Worm (Caenorhabditis elegans): ENCODE measurements around the gene C02H6.1.

The C02H6.1 gene

ce11 chrV:7361673-7362072, 28.0 kb downstream of the C02H6.1 start, which contains the start of gene cyp-35A1:
cyp-35A1 (minus strand) TSS chrV:7361773.
- TF ChIP-seq nhr-67 (tag; optimal IDR thresholded peaks at IDR 0.05) (no peak), nhr-23 (tag; optimal IDR thresholded peaks at IDR 0.05) (no peak), ceh-82 (tag; optimal IDR thresholded peaks at IDR 0.05) (no peak), elt-1 (tag; optimal IDR thresholded peaks at IDR 0.05) (no peak), nhr-76 (tag; optimal IDR thresholded peaks at IDR 0.05) (no peak), ama-1 (optimal IDR thresholded peaks at IDR 0.05) (no peak), ztf-4 (tag; optimal IDR thresholded peaks at IDR 0.05) (no peak), daf-12 (tag; optimal IDR thresholded peaks at IDR 0.05) (no peak), ceh-28 (tag; optimal IDR thresholded peaks at IDR 0.05) (no peak), egl-5 (tag; optimal IDR thresholded peaks at IDR 0.05) (no peak), fkh-2 (tag; optimal IDR thresholded peaks at IDR 0.05) (no peak), lsy-12 (tag; optimal IDR thresholded peaks at IDR 0.05) (no peak), jun-1 (tag; optimal IDR thresholded peaks at IDR 0.05) (no peak), fkh-10 (GFP tag; optimal IDR thresholded peaks at IDR 0.05) (no peak), nhr-11 (tag; optimal IDR thresholded peaks at IDR 0.05) (no peak), lin-39 (tag; optimal IDR thresholded peaks at IDR 0.05) (no peak), mdl-1 (tag; optimal IDR thresholded peaks at IDR 0.05) (no peak), ceh-9 (tag; optimal IDR thresholded peaks at IDR 0.05) (no peak)

ce11 chrV:7357132-7357531, 32.5 kb downstream of the C02H6.1 start, which contains the start of gene C03G6.6:
C03G6.6 (plus strand) TSS chrV:7357432.
- no peak for TF ChIP-seq lin-39 (tag; optimal IDR thresholded peaks at IDR 0.05)

- no peak for TF ChIP-seq nhr-25 (tag; optimal IDR thresholded peaks at IDR 0.05)
- no peak for TF ChIP-seq tbx-2 (tag; optimal IDR thresholded peaks at IDR 0.05)
- no peak for TF ChIP-seq jun-1 (tag; optimal IDR thresholded peaks at IDR 0.05)
These were observed 33.0 kb downstream of the C02H6.1 start, which contains the start of gene C03G6.21 for ce11 chrV:7356684-7357083. C03G6.21 (minus strand) TSS chrV:7356784.

- TF ChIP-seq fos-1 (tag; optimal IDR thresholded peaks at IDR 0.05) (no peak), pha-4 (tag; optimal IDR thresholded peaks at IDR 0.05) (no peak), egl-27 (tag; optimal IDR thresholded peaks at IDR 0.05) (no peak), ztf-4 (tag; optimal IDR thresholded peaks at IDR 0.05) (no peak), nhr-25 (tag; optimal IDR thresholded peaks at IDR 0.05) (no peak), snpc-4 (tag; optimal IDR thresholded peaks at IDR 0.05) (no peak), nhr-67 (tag; optimal IDR thresholded peaks at IDR 0.05) (no peak), lin-39 (tag; optimal IDR thresholded peaks at IDR 0.05) (no peak), ceh-82 (tag; optimal IDR thresholded peaks at IDR 0.05) (no peak), elt-2 (tag; optimal IDR thresholded peaks at IDR 0.05) (no peak), ceh-28 (tag; optimal IDR thresholded peaks at IDR 0.05) (no peak), eor-1 (tag; optimal IDR thresholded peaks at IDR 0.05) (no peak), nhr-12 (tag; optimal IDR thresholded peaks at IDR 0.05) (no peak), fkh-10 (GFP tag; optimal IDR thresholded peaks at IDR 0.05) (no peak), jun-1 (tag; optimal IDR thresholded peaks at IDR 0.05) (no peak), fkh-2 (tag; optimal IDR thresholded peaks at IDR 0.05) (no peak), pqm-1 (tag; optimal IDR thresholded peaks at IDR 0.05) (no peak), nhr-11 (tag; optimal IDR thresholded peaks at IDR 0.05) (no peak), lin-15B (tag; optimal IDR thresholded peaks at IDR 0.05) (no peak), aly-2 (tag; optimal IDR thresholded peaks at IDR 0.05) (no peak)
These were observed 34.2 kb downstream of the C02H6.1 start, which contains the start of gene tag-293 for ce11 chrV:7355464-7355863. tag-293 (minus strand) TSS chrV:7355564.

ce11 chrV:7353602-7354001, 36.1 kb downstream of the C02H6.1 start:
- TF ChIP-seq jun-1 (tag; optimal IDR thresholded peaks at IDR 0.05) (no peak), tbx-2 (tag; optimal IDR thresholded peaks at IDR 0.05) (no peak), mml-1 (tag; optimal IDR thresholded peaks at IDR 0.05) (no peak), fos-1 (tag; optimal IDR thresholded peaks at IDR 0.05) (no peak), nfya-1 (tag; optimal IDR thresholded peaks at IDR 0.05; ENCODE audit: insufficient read depth) (no peak), nhr-43 (tag; optimal IDR thresholded peaks at IDR 0.05; ENCODE audit: poor library complexity, severe bottlenecking) (no peak), fkh-10 (GFP tag; optimal IDR thresholded peaks at IDR 0.05) (no peak), nhr-28 (tag; optimal IDR thresholded peaks at IDR 0.05) (no peak), fkh-2 (tag; optimal IDR thresholded peaks at IDR 0.05) (no peak), sea-2 (GFP tag; optimal IDR thresholded peaks at IDR 0.05) (no peak)

All from whole organism, L3 larva.